Fruit fly (Drosophila melanogaster) whole organism, pupa: ENCODE results near the gene ATPsyngamma.
A peak's percentile ranks its signal among the peaks of the same experiment; 100 is the strongest.

ENCODE experiments used
- CG10348 ChIP-seq: fragments of 200-800 bp; sonication (Bioruptor generic); IDR thresholded peaks from 2 replicates; pipeline ENCODE4 v1.3.6; 2022; ENCODE audit warnings: missing biosample characterization, missing genetic modification characterization
- CG12605 ChIP-seq: fragments of 200-800 bp; sonication (Bioruptor generic); IDR thresholded peaks from 2 replicates; pipeline ENCODE4 v1.3.6; 2022; ENCODE audit warnings: missing biosample characterization, missing genetic modification characterization
- CG13204 ChIP-seq: fragments of 200-800 bp; sonication (Bioruptor generic); optimal IDR thresholded peaks from 2 replicates; lab custom pipeline; 2018; ENCODE audit warnings: missing biosample characterization, mild to moderate bottlenecking, missing genetic modification characterization, moderate library complexity
- CG17806 ChIP-seq: fragments of 200-800 bp; sonication (Bioruptor generic); optimal IDR thresholded peaks from 2 replicates; lab custom pipeline; 2018; ENCODE audit warnings: missing biosample characterization, mild to moderate bottlenecking, missing genetic modification characterization, moderate library complexity
- CG4496 ChIP-seq: fragments of 200-800 bp; sonication (Bioruptor generic); IDR thresholded peaks from 3 replicates; pipeline ENCODE4 v1.3.6; 2022; ENCODE audit warnings: missing biosample characterization, missing genetic modification characterization
- CG8159 ChIP-seq: fragments of 200-800 bp; sonication (Bioruptor generic); optimal IDR thresholded peaks from 3 replicates; lab custom pipeline; 2018; ENCODE audit warnings: missing biosample characterization, mild to moderate bottlenecking, missing genetic modification characterization, moderate library complexity
- D1 ChIP-seq: fragments of 200-800 bp; sonication (Bioruptor generic); optimal IDR thresholded peaks from 2 replicates; lab custom pipeline; 2018; ENCODE audit warnings: missing biosample characterization, mild to moderate bottlenecking, missing genetic modification characterization, moderate library complexity
- EcR ChIP-seq: fragments of 200-800 bp; sonication (Bioruptor generic); optimal IDR thresholded peaks from 3 replicates; lab custom pipeline; 2019; ENCODE audit warnings: missing biosample characterization, missing genetic modification characterization, mild to moderate bottlenecking, moderate library complexity, missing genetic modification reagents
- Ets98B ChIP-seq: fragments of 200-800 bp; sonication (Bioruptor generic); IDR thresholded peaks from 2 replicates; pipeline ENCODE4 v1.3.6; 2022; ENCODE audit warnings: missing biosample characterization, missing genetic modification characterization
- Snoo ChIP-seq: fragments of 200-800 bp; sonication (Bioruptor generic); optimal IDR thresholded peaks from 3 replicates; lab custom pipeline; 2017; ENCODE audit warnings: missing biosample characterization, mild to moderate bottlenecking, missing genetic modification characterization, inconsistent platforms

dm6 chr3R:29773833-29774324 is 24.9 kb upstream of the ATPsyngamma start:
- TF ChIP-seq D1, result no peak
- peak; percentile 4 for TF ChIP-seq Snoo (tag; lab: Kevin White, UChicago)
- TF ChIP-seq CG17806 (tag; lab: Kevin White, UChicago), result peak; percentile 68
- peak; percentile 78; the same call in 2 of the 3 replicates for TF ChIP-seq CG4496 (GFP tag; lab: Robert Waterston, UW)
- peak; percentile 83 for TF ChIP-seq CG8159 (tag; lab: Kevin White, UChicago)
- TF ChIP-seq Ets98B (GFP tag; lab: Robert Waterston, UW), result peak; percentile 43; the same call in 1 of the 2 replicates
- no peak for TF ChIP-seq EcR (GFP tag; lab: Kevin White, UChicago)
- no peak for TF ChIP-seq CG12605 (GFP tag; lab: Robert Waterston, UW)
- TF ChIP-seq CG10348 (GFP tag; lab: Robert Waterston, UW), result peak; percentile 42
- TF ChIP-seq CG13204 (GFP tag; lab: Kevin White, UChicago), result peak; percentile 53
